Worm (Caenorhabditis elegans): ENCODE results near the gene nrx-1.

- TF ChIP-seq mdl-1 (tag; optimal IDR thresholded peaks at IDR 0.05) (no peak), dve-1 (tag; optimal IDR thresholded peaks at IDR 0.05; ENCODE audit: insufficient read depth) (no peak), nhr-237 (tag; optimal IDR thresholded peaks at IDR 0.05) (no peak), duxl-1 (tag; optimal IDR thresholded peaks at IDR 0.05; ENCODE audit: poor library complexity) (no peak), fkh-10 (GFP tag; optimal IDR thresholded peaks at IDR 0.05) (no peak), lin-15B (tag; optimal IDR thresholded peaks at IDR 0.05) (no peak)
Measured at ce11 chrV:10896295-10896694, 71.5 kb downstream of the nrx-1 start, which contains the start of gene F32D8.13.

All from whole organism, L4 larva.